Fruit fly (Drosophila melanogaster): ENCODE data around the gene CG43336.

CG43336 gene

DNA sequence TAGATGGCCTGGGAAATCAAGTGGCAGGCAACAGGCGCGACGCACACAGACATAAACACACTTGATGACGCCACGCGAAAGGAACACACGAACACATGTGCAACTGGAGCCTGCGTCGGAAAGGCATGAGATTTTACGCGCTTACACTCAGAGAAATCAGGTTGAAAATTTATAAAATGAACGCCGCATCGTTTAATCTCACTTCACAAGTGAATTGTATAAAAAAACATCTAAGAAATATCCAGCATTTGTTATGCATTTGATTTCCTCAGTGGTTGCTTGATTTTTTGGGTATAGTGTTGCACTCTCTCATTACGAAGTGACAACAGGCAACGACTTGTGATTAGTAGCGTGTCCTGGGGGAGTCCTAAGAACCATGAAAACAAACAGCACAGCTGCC lies 49.5 kb upstream of the CG43336 start (continued):
- TF ChIP-seq Kr (GFP tag; optimal IDR thresholded peaks at IDR 0.05) (peak; percentile 51), Med (GFP tag) (peak; percentile 64), CG6689 (GFP tag; IDR thresholded peaks at IDR 0.05) (0 out of 2 replicates have a peak, but pooled peaks have one; percentile 7), chif (GFP tag; optimal IDR thresholded peaks at IDR 0.05) (peak in 1 of 2 experiments; percentile 35), CG17829 (tag; optimal IDR thresholded peaks at IDR 0.05) (peak; percentile 54), CG33557 (GFP tag; optimal IDR thresholded peaks at IDR 0.05) (peak; percentile 39), CG15696 (tag; optimal IDR thresholded peaks at IDR 0.05) (peak; percentile 84), CG18599 (GFP tag; optimal IDR thresholded peaks at IDR 0.05) (no peak), CG10959 (GFP tag; IDR thresholded peaks at IDR 0.05) (peak; percentile 60), cad (GFP tag; optimal IDR thresholded peaks at IDR 0.05) (no peak), CG9727 (GFP tag; optimal IDR thresholded peaks at IDR 0.05) (peak; percentile 43), CG17361 (GFP tag; IDR thresholded peaks at IDR 0.05) (0 out of 3 replicates have a peak, but pooled peaks have one; percentile 10), CG8765 (GFP tag; IDR thresholded peaks at IDR 0.05) (peak; percentile 43; the same call in 1 of the 2 replicates), ATbp (GFP tag; optimal IDR thresholded peaks at IDR 0.05) (no peak), lola (GFP tag; optimal IDR thresholded peaks at IDR 0.05) (peak in 1 of 3 experiments; percentile 15), CG5180 (GFP tag; optimal IDR thresholded peaks at IDR 0.05) (no peak), CTCF (GFP tag; optimal IDR thresholded peaks at IDR 0.05) (no peak), CG11723 (GFP tag; optimal IDR thresholded peaks at IDR 0.05) (no peak), vvl (GFP tag; IDR thresholded peaks at IDR 0.05) (0 out of 2 replicates have a peak, but pooled peaks have one; percentile 19), zfh1 (GFP tag; IDR thresholded peaks at IDR 0.05) (peak; percentile 58; the same call in 2 of the 3 replicates), ERR (GFP tag; optimal IDR thresholded peaks at IDR 0.05) (no peak), zf30C (GFP tag; optimal IDR thresholded peaks at IDR 0.05) (peak; percentile 94), gem (tag; optimal IDR thresholded peaks at IDR 0.05) (peak; percentile 19), CG17385 (GFP tag; optimal IDR thresholded peaks at IDR 0.05) (no peak), ewg (GFP tag; optimal IDR thresholded peaks at IDR 0.05) (no peak)

DNA sequence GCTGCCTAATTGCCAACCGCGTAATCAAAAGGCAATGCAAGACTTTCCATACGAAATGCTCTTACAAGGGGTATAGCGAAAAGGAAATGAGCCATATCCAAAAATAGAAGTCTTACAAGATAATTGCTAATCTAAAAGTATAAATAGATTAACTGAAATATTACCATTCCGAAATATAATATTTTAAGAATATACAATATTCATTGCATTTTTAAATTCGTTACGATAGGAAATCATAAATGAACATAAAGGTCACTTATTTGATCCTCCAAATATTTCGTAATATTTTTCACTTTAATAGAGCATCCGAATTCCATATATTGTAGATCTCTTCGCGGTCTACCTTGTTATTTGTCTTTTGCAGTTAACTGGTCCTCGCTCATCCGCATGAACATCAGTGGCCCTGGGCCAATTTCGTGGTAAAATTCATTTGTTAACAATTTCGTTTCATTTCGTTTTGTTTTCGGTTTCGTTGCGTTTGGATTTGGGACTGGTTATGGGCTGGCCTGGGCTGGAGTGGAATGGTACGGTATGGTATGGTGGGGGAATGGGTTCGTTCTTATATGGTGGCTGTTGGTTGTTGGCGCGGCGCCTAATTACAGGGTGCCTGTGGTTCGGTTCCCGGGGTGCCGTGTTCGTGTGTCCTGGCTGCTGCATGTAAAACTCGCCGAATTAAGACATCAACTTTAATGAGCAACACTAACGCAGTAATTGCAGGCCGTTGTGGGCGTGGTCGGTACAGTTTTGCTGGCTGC lies 48.2 kb upstream of the CG43336 start:
- no peak for TF ChIP-seq CG3995 (GFP tag; optimal IDR thresholded peaks at IDR 0.05)
- TF ChIP-seq pfk (GFP tag; optimal IDR thresholded peaks at IDR 0.05) = peak; percentile 83
- TF ChIP-seq CG4404 (GFP tag; IDR thresholded peaks at IDR 0.05) = no peak
- TF ChIP-seq ATbp (GFP tag; optimal IDR thresholded peaks at IDR 0.05) = no peak
- no peak for TF ChIP-seq fu2 (GFP tag; optimal IDR thresholded peaks at IDR 0.05)
- TF ChIP-seq CG8924 (tag; optimal IDR thresholded peaks at IDR 0.05) = no peak
- no peak for TF ChIP-seq CG10267 (tag; optimal IDR thresholded peaks at IDR 0.05)
- TF ChIP-seq pan (optimal IDR thresholded peaks at IDR 0.05) = no peak
- TF ChIP-seq pan (GFP tag; optimal IDR thresholded peaks at IDR 0.05 in 1 of 2, IDR thresholded peaks at IDR 0.05 in 1 of 2) = no peak
- TF ChIP-seq CG4854 (GFP tag; optimal IDR thresholded peaks at IDR 0.05) = no peak
- TF ChIP-seq otp (GFP tag; IDR thresholded peaks at IDR 0.05) = no peak
- no peak for TF ChIP-seq CG1233 (GFP tag; optimal IDR thresholded peaks at IDR 0.05)
- no peak for TF ChIP-seq zf30C (GFP tag; optimal IDR thresholded peaks at IDR 0.05)
- TF ChIP-seq CG6254 (GFP tag; optimal IDR thresholded peaks at IDR 0.05) = peak; percentile 96
- no peak for TF ChIP-seq mam (GFP tag; optimal IDR thresholded peaks at IDR 0.05)
- no peak for TF ChIP-seq CG11456 (GFP tag; IDR thresholded peaks at IDR 0.05)
- no peak for TF ChIP-seq chinmo (GFP tag; IDR thresholded peaks at IDR 0.05; ENCODE audit: partially characterized antibody)
- TF ChIP-seq Med (GFP tag) = no peak
- TF ChIP-seq CG2875 (GFP tag; optimal IDR thresholded peaks at IDR 0.05) = no peak
- TF ChIP-seq CG15479 (GFP tag; optimal IDR thresholded peaks at IDR 0.05) = no peak
- no peak for TF ChIP-seq danr (GFP tag; IDR thresholded peaks at IDR 0.05)
- TF ChIP-seq knrl (GFP tag; IDR thresholded peaks at IDR 0.05; ENCODE audit: partially characterized antibody) = no peak
- no peak for TF ChIP-seq Dip2 (GFP tag; IDR thresholded peaks at IDR 0.05)
- TF ChIP-seq Ssrp (tag; optimal IDR thresholded peaks at IDR 0.05) = no peak
- no peak for TF ChIP-seq CG8359 (GFP tag; optimal IDR thresholded peaks at IDR 0.05; ENCODE audit: borderline replicate concordance)
- TF ChIP-seq CG2116 (GFP tag; optimal IDR thresholded peaks at IDR 0.05) = no peak
